Fruit fly (Drosophila melanogaster): ENCODE data around the gene CG17726.

CG17726 gene

DNA sequence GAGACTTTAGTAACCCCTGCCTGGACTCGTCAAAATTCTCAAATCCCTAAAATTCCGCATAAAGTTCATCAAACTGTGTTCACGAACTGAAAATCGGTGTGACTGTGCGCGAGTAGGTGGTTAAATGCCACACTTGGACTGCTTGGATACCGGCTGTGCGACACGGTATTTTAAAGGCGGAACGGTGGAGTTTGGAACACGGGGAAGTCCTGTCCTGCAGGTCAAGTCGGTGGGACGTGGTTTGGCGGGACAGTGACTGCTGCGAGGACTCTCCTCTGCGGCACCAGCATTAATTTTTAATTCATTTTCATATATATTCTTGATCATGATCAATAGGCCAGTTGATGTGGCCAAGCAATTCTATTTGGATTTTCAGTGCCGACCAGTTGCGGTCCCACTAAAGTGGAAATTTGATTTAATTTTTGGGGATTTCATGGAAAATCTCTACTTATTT lies 8.4 kb downstream of the CG17726 start, which contains the start of the genes Arfip and CG17721 (continued):
- TF ChIP-seq Dp (GFP tag; optimal IDR thresholded peaks at IDR 0.05) (peak; percentile 44), HLHmδ (GFP tag; optimal IDR thresholded peaks at IDR 0.05) (peak; percentile 12), CG14710 (tag; optimal IDR thresholded peaks at IDR 0.05) (peak; percentile 93)

DNA sequence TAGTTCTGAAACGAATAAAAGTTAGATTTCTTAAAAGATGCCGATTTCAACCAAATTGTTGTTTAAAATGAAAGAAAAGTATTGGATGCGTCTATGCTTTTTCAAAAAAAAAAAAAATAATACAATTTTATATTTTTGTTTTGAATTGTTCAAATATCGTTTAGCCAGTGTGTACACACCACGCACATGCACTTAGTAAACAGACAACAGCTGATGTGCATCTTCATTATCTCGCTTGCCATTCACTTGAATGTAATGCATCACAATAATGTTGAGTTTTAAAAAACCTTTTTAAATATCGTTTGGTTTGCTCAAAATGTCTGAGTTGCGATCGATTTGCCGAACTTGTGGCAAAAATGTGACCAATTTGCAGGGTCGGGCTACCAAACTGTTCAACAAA lies 9.5 kb downstream of the CG17726 start, which contains the start of gene CG31441:
Gene CG31441, plus strand, starts transcription at position 246 of the 400 bp plus-strand sequence.
- TF ChIP-seq Lhr (GFP tag; optimal IDR thresholded peaks at IDR 0.05): peak; percentile 6
- peak; percentile 32; the same call in 1 of the 2 replicates for TF ChIP-seq amos (GFP tag; IDR thresholded peaks at IDR 0.05; ENCODE audit: partially characterized antibody)
- TF ChIP-seq unc-4 (GFP tag; IDR thresholded peaks at IDR 0.05; ENCODE audit: partially characterized antibody): peak; percentile 56; the same call in 1 of the 2 replicates
- peak; percentile 69 for TF ChIP-seq Dp (GFP tag; optimal IDR thresholded peaks at IDR 0.05)
- no peak for TF ChIP-seq CG30403 (GFP tag; optimal IDR thresholded peaks at IDR 0.05)
- TF ChIP-seq Ets65A (GFP tag): peak; percentile 56
- no peak for TF ChIP-seq az2 (GFP tag; optimal IDR thresholded peaks at IDR 0.05)
- peak; percentile 99 for TF ChIP-seq CG14710 (tag; optimal IDR thresholded peaks at IDR 0.05)
- peak; percentile 37 for TF ChIP-seq CG4617 (GFP tag; optimal IDR thresholded peaks at IDR 0.05; ENCODE audit: borderline replicate concordance)
- no peak for TF ChIP-seq vnd (GFP tag; IDR thresholded peaks at IDR 0.05; ENCODE audit: partially characterized antibody)
- no peak for TF ChIP-seq CG12299 (tag; optimal IDR thresholded peaks at IDR 0.05)
- TF ChIP-seq Sry-δ (GFP tag; optimal IDR thresholded peaks at IDR 0.05): no peak
- TF ChIP-seq jigr1 (GFP tag; IDR thresholded peaks at IDR 0.05): no peak
- no peak for TF ChIP-seq CG3726 (GFP tag; IDR thresholded peaks at IDR 0.05)
- peak; percentile 38 for TF ChIP-seq HmgZ (tag; optimal IDR thresholded peaks at IDR 0.05)
- TF ChIP-seq knrl (GFP tag; IDR thresholded peaks at IDR 0.05; ENCODE audit: partially characterized antibody): peak; percentile 38; the same call in 1 of the 3 replicates
- no peak for TF ChIP-seq toy (GFP tag; IDR thresholded peaks at IDR 0.05)
- peak; percentile 18 for TF ChIP-seq MESR4 (GFP tag; optimal IDR thresholded peaks at IDR 0.05)
- TF ChIP-seq Six4 (GFP tag; optimal IDR thresholded peaks at IDR 0.05): no peak
- no peak for TF ChIP-seq chm (GFP tag; IDR thresholded peaks at IDR 0.05)
- 0 out of 3 replicates have a peak, but pooled peaks have one; percentile 12 for TF ChIP-seq row (GFP tag; IDR thresholded peaks at IDR 0.05)
- TF ChIP-seq CG6854 (GFP tag; optimal IDR thresholded peaks at IDR 0.05): no peak
- peak; percentile 49; the same call in 1 of the 2 replicates for TF ChIP-seq bbx (GFP tag; IDR thresholded peaks at IDR 0.05; ENCODE audit: partially characterized antibody)
- TF ChIP-seq gce (GFP tag; IDR thresholded peaks at IDR 0.05): no peak
- peak; percentile 52 for TF ChIP-seq CG17385 (GFP tag; optimal IDR thresholded peaks at IDR 0.05)
- TF ChIP-seq CG34224 (GFP tag; IDR thresholded peaks at IDR 0.05; ENCODE audit: partially characterized antibody): peak; percentile 75
- peak; percentile 26 for TF ChIP-seq B-H2 (GFP tag; optimal IDR thresholded peaks at IDR 0.05)
- TF ChIP-seq CG1603 (tag; optimal IDR thresholded peaks at IDR 0.05): peak; percentile 34
- TF ChIP-seq ap (GFP tag; IDR thresholded peaks at IDR 0.05): no peak
- TF ChIP-seq CG12071 (GFP tag; optimal IDR thresholded peaks at IDR 0.05): no peak
- no peak for TF ChIP-seq Antp (GFP tag; optimal IDR thresholded peaks at IDR 0.05)
- TF ChIP-seq grau (tag; optimal IDR thresholded peaks at IDR 0.05): no peak
- 0 out of 2 replicates have a peak, but pooled peaks have one; percentile 24 for TF ChIP-seq Bgb (GFP tag; IDR thresholded peaks at IDR 0.05; ENCODE audit: partially characterized antibody)
- peak; percentile 30 for TF ChIP-seq zen (tag; optimal IDR thresholded peaks at IDR 0.05)
- TF ChIP-seq odd (GFP tag; optimal IDR thresholded peaks at IDR 0.05): no peak
- no peak for TF ChIP-seq dmrt99B (tag; optimal IDR thresholded peaks at IDR 0.05)
- no peak for TF ChIP-seq Hmx (GFP tag; optimal IDR thresholded peaks at IDR 0.05)
- TF ChIP-seq Gsc (GFP tag; IDR thresholded peaks at IDR 0.05): no peak
- peak; percentile 66; the same call in 2 of the 4 replicates for TF ChIP-seq Dll (GFP tag; IDR thresholded peaks at IDR 0.05; ENCODE audit: partially characterized antibody)
- no peak for TF ChIP-seq zfh2 (GFP tag; optimal IDR thresholded peaks at IDR 0.05)
- no peak for TF ChIP-seq CoRest (tag; optimal IDR thresholded peaks at IDR 0.05)
- peak; percentile 56; the same call in 1 of the 3 replicates for TF ChIP-seq Doc3 (GFP tag; IDR thresholded peaks at IDR 0.05; ENCODE audit: partially characterized antibody)
- peak; percentile 39 for TF ChIP-seq CG3838 (GFP tag; optimal IDR thresholded peaks at IDR 0.05)
- TF ChIP-seq Meics (GFP tag; optimal IDR thresholded peaks at IDR 0.05): no peak
- 0 out of 4 replicates have a peak, but pooled peaks have one; percentile 62 for TF ChIP-seq chinmo (GFP tag; IDR thresholded peaks at IDR 0.05; ENCODE audit: partially characterized antibody)

Data from whole organism, embryonic.